Fruit fly (Drosophila melanogaster) whole organism, embryonic: ENCODE results near the gene TwdlQ.
A peak's percentile ranks its signal among the peaks of the same experiment; 100 is the strongest.

Source experiments
- B-H2 ChIP-seq: fragments of 200-800 bp; sonication (Bioruptor generic); optimal IDR thresholded peaks from 2 replicates; lab custom pipeline; 2018; ENCODE audit warnings: missing biosample characterization, mild to moderate bottlenecking, missing genetic modification characterization
- CG10565 ChIP-seq: fragments of 200-800 bp; sonication (Bioruptor generic); optimal IDR thresholded peaks from 3 replicates; lab custom pipeline; 2016; ENCODE audit warnings: missing biosample characterization, mild to moderate bottlenecking, missing genetic modification characterization
- CG13287 ChIP-seq: fragments of 200-800 bp; sonication (Bioruptor generic); IDR thresholded peaks from 2 replicates; pipeline ENCODE4 v1.3.6; 2022; ENCODE audit warnings: missing biosample characterization, missing genetic modification characterization; ENCODE audit not compliant: partially characterized antibody
- CG14050 ChIP-seq: fragments of 200-800 bp; sonication (Bioruptor generic); IDR thresholded peaks from 3 replicates; pipeline ENCODE4 v1.3.6; 2022; ENCODE audit warnings: missing biosample characterization, missing genetic modification characterization
- CG14441 ChIP-seq: fragments of 200-800 bp; sonication (Bioruptor generic); IDR thresholded peaks from 2 replicates; pipeline ENCODE4 v1.3.6; 2022; ENCODE audit warnings: missing biosample characterization, missing genetic modification characterization
- CG15011 ChIP-seq: fragments of 200-800 bp; sonication (Bioruptor generic); optimal IDR thresholded peaks from 3 replicates; lab custom pipeline; 2018; ENCODE audit warnings: missing biosample characterization, mild to moderate bottlenecking, missing genetic modification characterization
- CG15479 ChIP-seq: fragments of 200-800 bp; sonication (Bioruptor generic); optimal IDR thresholded peaks from 3 replicates; lab custom pipeline; 2019; ENCODE audit warnings: missing biosample characterization, mild to moderate bottlenecking, missing genetic modification characterization, moderate library complexity
- CG1647 ChIP-seq: fragments of 200-800 bp; sonication (Bioruptor generic); optimal IDR thresholded peaks from 3 replicates; lab custom pipeline; 2016; ENCODE audit warnings: missing biosample characterization, missing genetic modification characterization
- CG16815 ChIP-seq: fragments of 200-800 bp; sonication (Bioruptor generic); optimal IDR thresholded peaks from 3 replicates; lab custom pipeline; 2017; ENCODE audit warnings: missing biosample characterization, mild to moderate bottlenecking, missing genetic modification characterization
- CG17361 ChIP-seq: fragments of 200-800 bp; sonication (Bioruptor generic); IDR thresholded peaks from 3 replicates; pipeline ENCODE4 v1.3.6; 2022; ENCODE audit warnings: missing biosample characterization, missing genetic modification characterization
- CG17912 ChIP-seq: fragments of 200-800 bp; sonication (Bioruptor generic); optimal IDR thresholded peaks from 2 replicates; lab custom pipeline; 2018; ENCODE audit warnings: missing biosample characterization, mild to moderate bottlenecking, missing genetic modification characterization
- CG30020 ChIP-seq: fragments of 200-800 bp; optimal IDR thresholded peaks from 2 replicates; lab custom pipeline; 2019; ENCODE audit warnings: missing biosample characterization, mild to moderate bottlenecking, missing genetic modification characterization, moderate library complexity
- CG33213 ChIP-seq: fragments of 200-800 bp; sonication (Bioruptor generic); optimal IDR thresholded peaks from 3 replicates; lab custom pipeline; 2016; ENCODE audit warnings: missing biosample characterization, missing genetic modification characterization
- CG33557 ChIP-seq: fragments of 200-800 bp; sonication (Bioruptor generic); optimal IDR thresholded peaks from 2 replicates; lab custom pipeline; 2019; ENCODE audit warnings: missing biosample characterization, mild to moderate bottlenecking, missing genetic modification characterization, moderate library complexity
- CG3407 ChIP-seq: fragments of 200-800 bp; sonication (Bioruptor generic); optimal IDR thresholded peaks from 2 replicates; lab custom pipeline; 2018; ENCODE audit warnings: missing biosample characterization, mild to moderate bottlenecking, missing genetic modification characterization
- CG34376 ChIP-seq: fragments of 200-800 bp; sonication (Bioruptor generic); optimal IDR thresholded peaks from 2 replicates; lab custom pipeline; 2018; ENCODE audit warnings: missing biosample characterization, mild to moderate bottlenecking, missing genetic modification characterization
- CG42726 ChIP-seq: fragments of 200-800 bp; sonication (Bioruptor generic); IDR thresholded peaks from 2 replicates; pipeline ENCODE4 v1.3.6; 2022; ENCODE audit warnings: missing biosample characterization, missing genetic modification characterization; ENCODE audit not compliant: partially characterized antibody
- CG4404 ChIP-seq: fragments of 200-800 bp; sonication (Bioruptor generic); IDR thresholded peaks from 2 replicates; pipeline ENCODE4 v1.3.6; 2022; ENCODE audit warnings: missing biosample characterization, missing genetic modification characterization
- CG4424 ChIP-seq: fragments of 200-800 bp; sonication (Bioruptor generic); optimal IDR thresholded peaks from 3 replicates; lab custom pipeline; 2016; ENCODE audit warnings: missing biosample characterization, missing genetic modification characterization
- CG8388 ChIP-seq: fragments of 200-800 bp; sonication (Bioruptor generic); optimal IDR thresholded peaks from 2 replicates; lab custom pipeline; 2019; ENCODE audit warnings: missing biosample characterization, mild to moderate bottlenecking, missing genetic modification characterization, moderate library complexity
- CG9609 ChIP-seq: fragments of 200-800 bp; sonication (Bioruptor generic); optimal IDR thresholded peaks from 3 replicates; lab custom pipeline; 2016; ENCODE audit warnings: missing biosample characterization, missing genetic modification characterization
- CG9817 ChIP-seq: fragments of 200-800 bp; sonication (Bioruptor generic); optimal IDR thresholded peaks from 2 replicates; lab custom pipeline; 2018; ENCODE audit warnings: missing biosample characterization, mild to moderate bottlenecking, missing genetic modification characterization, moderate library complexity
- CG9876 ChIP-seq: fragments of 200-800 bp; sonication (Bioruptor generic); optimal IDR thresholded peaks from 2 replicates; lab custom pipeline; 2016; ENCODE audit warnings: missing biosample characterization, missing genetic modification characterization
- CHES-1-like ChIP-seq: fragments of 200-800 bp; sonication (Bioruptor generic); optimal IDR thresholded peaks from 2 replicates; lab custom pipeline; 2016; ENCODE audit warnings: missing biosample characterization, missing genetic modification characterization
- Camta ChIP-seq: fragments of 200-800 bp; sonication (Bioruptor generic); optimal IDR thresholded peaks from 2 replicates; lab custom pipeline; 2016; ENCODE audit warnings: missing biosample characterization, missing genetic modification characterization
- Chrac-16 ChIP-seq: fragments of 200-800 bp; sonication (Bioruptor generic); optimal IDR thresholded peaks from 3 replicates; lab custom pipeline; 2016; ENCODE audit warnings: missing biosample characterization, missing genetic modification characterization
- CkIIα-i1 ChIP-seq: fragments of 200-800 bp; sonication (Bioruptor generic); IDR thresholded peaks from 2 replicates; pipeline ENCODE4 v1.3.6; 2022; ENCODE audit warnings: missing biosample characterization, missing genetic modification characterization
- Eip74EF ChIP-seq, 2 experiments: fragments of 200-800 bp in 1 of 2; fragments of >200 bp in 1 of 2; sonication (Bioruptor generic) in 1 of 2; optimal IDR thresholded peaks; 2 replicates each; lab custom pipeline; 2017 to 2019; ENCODE audit warnings: missing biosample characterization in 2 of 2, missing genetic modification characterization in 2 of 2, mild to moderate bottlenecking in 1 of 2, moderate library complexity in 1 of 2
- H15 ChIP-seq: fragments of 200-800 bp; sonication (Bioruptor generic); IDR thresholded peaks from 3 replicates; pipeline ENCODE4 v1.3.6; 2022; ENCODE audit warnings: missing biosample characterization, missing genetic modification characterization
- MBD-R2 ChIP-seq: fragments of 200-800 bp; sonication (Bioruptor generic); IDR thresholded peaks from 2 replicates; pipeline ENCODE4 v1.3.6; 2022; ENCODE audit warnings: missing biosample characterization, missing genetic modification characterization
- Trl ChIP-seq, 3 experiments: fragments of >200 bp in 2 of 3; fragments of 200-800 bp in 1 of 3; sonication (Bioruptor generic) in 1 of 3; optimal IDR thresholded peaks; 2 replicates in 1 of 3; 3 replicates in 2 of 3; lab custom pipeline; 2016 to 2017; ENCODE audit warnings: missing biosample characterization in 1 of 3, missing genetic modification characterization in 1 of 3
- Xrp1 ChIP-seq: fragments of 200-800 bp; sonication (Bioruptor generic); IDR thresholded peaks from 2 replicates; pipeline ENCODE4 v1.3.6; 2022; ENCODE audit warnings: missing biosample characterization, missing genetic modification characterization
- amos ChIP-seq: fragments of 200-800 bp; sonication (Bioruptor generic); IDR thresholded peaks from 2 replicates; pipeline ENCODE4 v1.3.6; 2022; ENCODE audit warnings: missing biosample characterization, missing genetic modification characterization; ENCODE audit not compliant: partially characterized antibody
- bowl ChIP-seq: fragments of 200-800 bp; sonication (Bioruptor generic); IDR thresholded peaks from 2 replicates; pipeline ENCODE4 v1.3.6; 2022; ENCODE audit warnings: missing biosample characterization, missing genetic modification characterization
- bsh ChIP-seq, 2 experiments: fragments of 200-800 bp; sonication (Bioruptor generic); optimal IDR thresholded peaks; 2 replicates each; lab custom pipeline; 2017 to 2018; ENCODE audit warnings: mild to moderate bottlenecking in 2 of 2, missing biosample characterization in 2 of 2, missing genetic modification characterization in 2 of 2, moderate library complexity in 1 of 2
- caup ChIP-seq: fragments of 200-800 bp; sonication (Bioruptor generic); optimal IDR thresholded peaks from 3 replicates; lab custom pipeline; 2017; ENCODE audit warnings: missing biosample characterization, mild to moderate bottlenecking, missing genetic modification characterization, moderate library complexity; ENCODE audit not compliant: severe bottlenecking
- eyg ChIP-seq: fragments of 200-800 bp; sonication (Bioruptor generic); optimal IDR thresholded peaks from 3 replicates; lab custom pipeline; 2016; ENCODE audit warnings: missing biosample characterization, missing genetic modification characterization
- gsb-n ChIP-seq: fragments of 200-800 bp; sonication (Bioruptor generic); optimal IDR thresholded peaks from 3 replicates; lab custom pipeline; 2018; ENCODE audit warnings: missing biosample characterization, mild to moderate bottlenecking, missing genetic modification characterization
- ham ChIP-seq: fragments of 200-800 bp; sonication (Bioruptor generic); IDR thresholded peaks from 2 replicates; pipeline ENCODE4 v1.3.6; 2022; ENCODE audit warnings: missing biosample characterization, missing genetic modification characterization
- hbn ChIP-seq: fragments of 200-800 bp; sonication (Bioruptor generic); IDR thresholded peaks from 2 replicates; pipeline ENCODE4 v1.3.6; 2022; ENCODE audit warnings: missing biosample characterization, missing genetic modification characterization; ENCODE audit not compliant: partially characterized antibody
- lab ChIP-seq: fragments of 200-800 bp; sonication (Bioruptor generic); optimal IDR thresholded peaks from 3 replicates; lab custom pipeline; 2017; ENCODE audit warnings: missing biosample characterization, missing genetic modification characterization, mild to moderate bottlenecking, moderate library complexity, missing genetic modification reagents
- slou ChIP-seq: fragments of 200-800 bp; sonication (Bioruptor generic); optimal IDR thresholded peaks from 3 replicates; lab custom pipeline; 2016; ENCODE audit warnings: missing biosample characterization, missing genetic modification characterization
- slp2 ChIP-seq: fragments of 200-800 bp; sonication (Bioruptor generic); optimal IDR thresholded peaks from 2 replicates; lab custom pipeline; 2016; ENCODE audit warnings: missing biosample characterization, missing genetic modification characterization
- tio ChIP-seq: fragments of 200-800 bp; sonication (Bioruptor generic); optimal IDR thresholded peaks from 2 replicates; lab custom pipeline; 2017; ENCODE audit warnings: missing biosample characterization, missing genetic modification characterization, inconsistent platforms
- tna ChIP-seq: fragments of 200-800 bp; sonication (Bioruptor generic); IDR thresholded peaks from 2 replicates; pipeline ENCODE4 v1.3.6; 2022; ENCODE audit warnings: missing biosample characterization, missing genetic modification characterization; ENCODE audit not compliant: partially characterized antibody
- tup ChIP-seq: fragments of 200-800 bp; sonication (Bioruptor generic); optimal IDR thresholded peaks from 2 replicates; lab custom pipeline; 2016; ENCODE audit warnings: missing biosample characterization, mild to moderate bottlenecking, missing genetic modification characterization, moderate library complexity
- vnd ChIP-seq: fragments of 200-800 bp; sonication (Bioruptor generic); IDR thresholded peaks from 3 replicates; pipeline ENCODE4 v1.3.6; 2022; ENCODE audit warnings: missing biosample characterization, missing genetic modification characterization; ENCODE audit not compliant: partially characterized antibody
- wor ChIP-seq: fragments of 200-800 bp; sonication (Bioruptor generic); IDR thresholded peaks from 2 replicates; pipeline ENCODE4 v1.3.6; 2022; ENCODE audit warnings: missing biosample characterization, missing genetic modification characterization
- zfh1 ChIP-seq: fragments of 200-800 bp; sonication (Bioruptor generic); IDR thresholded peaks from 3 replicates; pipeline ENCODE4 v1.3.6; 2022; ENCODE audit warnings: missing biosample characterization, missing genetic modification characterization

The TwdlQ gene

DNA sequence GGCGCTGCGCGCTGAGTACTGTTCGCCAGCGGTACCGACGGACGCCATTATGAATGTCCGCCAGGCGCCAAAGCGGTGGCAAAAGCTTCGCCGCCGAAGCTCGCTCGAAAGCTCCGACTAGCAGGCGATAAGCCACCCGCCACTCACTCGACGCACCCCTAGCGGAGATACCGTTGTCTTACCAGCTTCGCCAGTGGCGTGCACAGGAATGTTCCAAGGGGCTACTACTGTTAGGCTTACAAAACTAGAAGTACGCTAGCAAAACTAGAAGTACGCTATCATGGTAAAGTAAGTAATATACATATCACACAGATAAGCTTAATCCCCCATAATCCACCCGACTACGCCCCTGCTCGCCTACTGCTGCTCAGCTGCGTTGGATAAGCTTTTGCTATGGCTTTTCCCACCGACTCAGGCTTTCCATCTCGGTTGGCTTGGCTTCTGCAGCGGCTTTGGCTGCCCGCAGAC, 20.8 kb upstream of the TwdlQ start, which contains the start of gene amon (continued):
- TF ChIP-seq B-H2: peak; percentile 99
- TF ChIP-seq bowl (GFP tag; lab: Robert Waterston, UW): peak; percentile 96
- TF ChIP-seq Trl (optimal IDR thresholded peaks at IDR 0.05; lab: Kevin White, UChicago): no peak
- peak; percentile 99 for TF ChIP-seq Trl (GFP tag; optimal IDR thresholded peaks at IDR 0.05; lab: Kevin White, UChicago)
- peak; percentile 98 for TF ChIP-seq zfh1 (GFP tag; lab: Robert Waterston, UW)
- TF ChIP-seq CG1647: peak; percentile 98
- peak; percentile 98 for TF ChIP-seq tup (GFP tag; lab: Kevin White, UChicago)
- peak; percentile 98 for TF ChIP-seq H15 (GFP tag; lab: Robert Waterston, UW)
- peak; percentile 97 for TF ChIP-seq Chrac-16 (GFP tag; lab: Kevin White, UChicago)
- TF ChIP-seq CG33213 (GFP tag; lab: Kevin White, UChicago): peak; percentile 98
- TF ChIP-seq lab (GFP tag; lab: Kevin White, UChicago): peak; percentile 100
- no peak for TF ChIP-seq hbn (GFP tag; lab: Robert Waterston, UW)
- TF ChIP-seq CG14441 (GFP tag; lab: Robert Waterston, UW): peak; percentile 99
- no peak for TF ChIP-seq CG30020 (tag; lab: Kevin White, UChicago)
- peak; percentile 86 for TF ChIP-seq gsb-n (tag; lab: Kevin White, UChicago)
- no peak for TF ChIP-seq vnd (GFP tag; lab: Robert Waterston, UW)
- peak; percentile 95 for TF ChIP-seq CG16815 (GFP tag; lab: Kevin White, UChicago)
- peak; percentile 97 for TF ChIP-seq CG4404 (GFP tag; lab: Robert Waterston, UW)
- TF ChIP-seq CG15479 (GFP tag; lab: Kevin White, UChicago): no peak
- TF ChIP-seq CG13287 (GFP tag; lab: Robert Waterston, UW): peak; percentile 26
- TF ChIP-seq CG3407: peak; percentile 92
- no peak for TF ChIP-seq CG42726
- TF ChIP-seq CHES-1-like: peak; percentile 99
- peak; percentile 94 for TF ChIP-seq wor
- peak; percentile 96 for TF ChIP-seq Camta (GFP tag; lab: Kevin White, UChicago)
- peak; percentile 91 for TF ChIP-seq CG8388 (GFP tag; lab: Kevin White, UChicago)
- peak; percentile 97 for TF ChIP-seq Xrp1 (GFP tag; lab: Robert Waterston, UW)
- peak; percentile 98 for TF ChIP-seq CG4424 (GFP tag; lab: Kevin White, UChicago)
- peak; percentile 97 for TF ChIP-seq ham (GFP tag; lab: Robert Waterston, UW)
- TF ChIP-seq CG17912 (GFP tag; lab: Kevin White, UChicago): peak; percentile 89
- TF ChIP-seq CkIIα-i1: peak; percentile 97
- peak; percentile 99 for TF ChIP-seq eyg (GFP tag; lab: Kevin White, UChicago)
- TF ChIP-seq slou (GFP tag; lab: Kevin White, UChicago): peak; percentile 98
- peak; percentile 96; the same call in 2 of the 3 replicates for TF ChIP-seq CG17361 (GFP tag; lab: Robert Waterston, UW)
- peak; percentile 99 for TF ChIP-seq CG9817 (tag; lab: Kevin White, UChicago)
- peak; percentile 100 for TF ChIP-seq caup (GFP tag; lab: Kevin White, UChicago)
- TF ChIP-seq MBD-R2: peak; percentile 99
- TF ChIP-seq CG14050 (GFP tag; lab: Robert Waterston, UW): peak; percentile 98
- TF ChIP-seq CG10565 (GFP tag; lab: Kevin White, UChicago): peak; percentile 86
- TF ChIP-seq tio (GFP tag; lab: Kevin White, UChicago): peak; percentile 95
- peak; percentile 98 for TF ChIP-seq CG15011 (GFP tag; lab: Kevin White, UChicago)
- peak in 1 of 2 experiments; percentile 95 for TF ChIP-seq Eip74EF (GFP tag; optimal IDR thresholded peaks at IDR 0.05; lab: Kevin White, UChicago)
- TF ChIP-seq CG33557 (GFP tag; lab: Kevin White, UChicago): no peak
- 0 out of 2 replicates have a peak, but pooled peaks have one; percentile 18 for TF ChIP-seq amos (GFP tag; lab: Robert Waterston, UW)
- TF ChIP-seq tna (GFP tag; lab: Robert Waterston, UW): no peak
- TF ChIP-seq CG9876: peak; percentile 98
- peak in 1 of 2 experiments; percentile 92 for TF ChIP-seq bsh (GFP tag; optimal IDR thresholded peaks at IDR 0.05; lab: Kevin White, UChicago)
- peak; percentile 100 for TF ChIP-seq CG34376 (GFP tag; lab: Kevin White, UChicago)
- peak; percentile 99 for TF ChIP-seq CG9609
- TF ChIP-seq slp2 (GFP tag; lab: Kevin White, UChicago): peak; percentile 98
